Fruit fly (Drosophila melanogaster): Measurements from ENCODE around the gene Iml1.

Gene Iml1

DNA sequence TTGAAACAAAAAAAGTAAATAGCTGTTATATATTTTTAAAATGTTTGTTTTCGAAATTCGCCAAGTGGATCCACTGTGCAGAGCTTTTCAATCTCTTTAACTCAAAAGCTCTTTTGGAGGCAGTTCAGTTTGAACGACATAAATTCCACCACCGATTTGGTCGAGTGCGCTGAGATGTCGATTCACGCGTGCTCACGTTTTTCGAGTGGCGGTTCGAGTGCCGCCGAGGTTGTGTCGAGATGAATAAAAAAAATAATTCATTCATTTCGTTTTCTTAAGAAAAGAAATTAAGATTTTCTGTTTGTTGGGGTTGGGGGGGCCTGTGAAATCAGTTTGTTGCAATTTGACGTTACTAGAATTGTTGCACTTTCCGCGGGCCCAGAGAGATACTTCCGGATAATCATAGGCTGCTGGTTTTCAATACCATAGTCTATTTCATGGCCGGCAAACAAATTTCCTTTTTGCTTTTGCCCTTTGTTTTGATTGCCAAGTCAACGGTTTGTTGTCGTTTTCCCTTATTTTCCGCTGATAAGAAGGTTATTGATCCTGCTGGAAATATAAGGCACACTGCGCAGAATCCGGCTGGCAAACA lies 45.1 kb downstream of the Iml1 start (continued):
- no peak for TF ChIP-seq CG14050 (GFP tag; IDR thresholded peaks at IDR 0.05)
- no peak for TF ChIP-seq CG9876 (GFP tag; optimal IDR thresholded peaks at IDR 0.05)
- TF ChIP-seq CG8765 (GFP tag; IDR thresholded peaks at IDR 0.05): no peak
- peak in 1 of 3 experiments; percentile 37 for TF ChIP-seq Stat92E (GFP tag; optimal IDR thresholded peaks at IDR 0.05)
- no peak for TF ChIP-seq CG7987 (GFP tag; optimal IDR thresholded peaks at IDR 0.05)
- TF ChIP-seq chif (GFP tag; optimal IDR thresholded peaks at IDR 0.05): no peak
- TF ChIP-seq corto (GFP tag; optimal IDR thresholded peaks at IDR 0.05): no peak
- peak; percentile 100 for TF ChIP-seq pros (GFP tag; optimal IDR thresholded peaks at IDR 0.05)
- no peak for TF ChIP-seq sob (GFP tag; IDR thresholded peaks at IDR 0.05)
- no peak for TF ChIP-seq CG4730 (GFP tag; IDR thresholded peaks at IDR 0.05)
- TF ChIP-seq CG4404 (GFP tag; IDR thresholded peaks at IDR 0.05): no peak
- no peak for TF ChIP-seq Oaz (GFP tag; IDR thresholded peaks at IDR 0.05)
- no peak for TF ChIP-seq D19B (GFP tag; optimal IDR thresholded peaks at IDR 0.05)
- no peak for TF ChIP-seq Sin3A (optimal IDR thresholded peaks at IDR 0.05)
- no peak for TF ChIP-seq cato (GFP tag; optimal IDR thresholded peaks at IDR 0.05; ENCODE audit: borderline replicate concordance)
- TF ChIP-seq mam (GFP tag; optimal IDR thresholded peaks at IDR 0.05): no peak
- TF ChIP-seq CG34376 (GFP tag; optimal IDR thresholded peaks at IDR 0.05): peak; percentile 34
- peak; percentile 91 for TF ChIP-seq bbx (GFP tag; IDR thresholded peaks at IDR 0.05; ENCODE audit: partially characterized antibody)
- no peak for TF ChIP-seq Lhr (GFP tag; optimal IDR thresholded peaks at IDR 0.05)
- TF ChIP-seq CG17829 (tag; optimal IDR thresholded peaks at IDR 0.05): no peak
- TF ChIP-seq chm (GFP tag; IDR thresholded peaks at IDR 0.05): 0 out of 2 replicates have a peak, but pooled peaks have one; percentile 35
- TF ChIP-seq sug (tag; optimal IDR thresholded peaks at IDR 0.05): peak; percentile 76
- TF ChIP-seq Ets65A (GFP tag): peak; percentile 27
- no peak for TF ChIP-seq CG17385 (GFP tag; optimal IDR thresholded peaks at IDR 0.05)
- peak; percentile 55 for TF ChIP-seq unc-4 (GFP tag; IDR thresholded peaks at IDR 0.05; ENCODE audit: partially characterized antibody)
- peak; percentile 1 for TF ChIP-seq unpg (GFP tag; optimal IDR thresholded peaks at IDR 0.05)
- TF ChIP-seq CG14710 (tag; optimal IDR thresholded peaks at IDR 0.05): no peak
- peak; percentile 41 for TF ChIP-seq ftz-f1 (GFP tag; optimal IDR thresholded peaks at IDR 0.05)
- TF ChIP-seq CG8924 (tag; optimal IDR thresholded peaks at IDR 0.05): no peak
- no peak for TF ChIP-seq CG16815 (GFP tag; optimal IDR thresholded peaks at IDR 0.05)
- no peak for TF ChIP-seq lmd (GFP tag; IDR thresholded peaks at IDR 0.05)
- no peak for TF ChIP-seq ranshi (GFP tag; IDR thresholded peaks at IDR 0.05)
- TF ChIP-seq Hr78 (GFP tag; optimal IDR thresholded peaks at IDR 0.05): peak in 1 of 2 experiments; percentile 10
- TF ChIP-seq otp (GFP tag; IDR thresholded peaks at IDR 0.05): no peak
- no peak for TF ChIP-seq bsh (GFP tag; optimal IDR thresholded peaks at IDR 0.05)
- TF ChIP-seq grn (GFP tag; optimal IDR thresholded peaks at IDR 0.05): no peak
- TF ChIP-seq Atf3 (GFP tag; optimal IDR thresholded peaks at IDR 0.05): no peak
- TF ChIP-seq Lim3 (GFP tag; IDR thresholded peaks at IDR 0.05): no peak
- TF ChIP-seq luna (GFP tag; optimal IDR thresholded peaks at IDR 0.05): no peak
- TF ChIP-seq ase (GFP tag; IDR thresholded peaks at IDR 0.05): no peak
- TF ChIP-seq CG17802 (tag; optimal IDR thresholded peaks at IDR 0.05): no peak
- no peak for TF ChIP-seq CG9437 (GFP tag; optimal IDR thresholded peaks at IDR 0.05)
- peak; percentile 83 for TF ChIP-seq Bgb (GFP tag; IDR thresholded peaks at IDR 0.05; ENCODE audit: partially characterized antibody)
- no peak for TF ChIP-seq Jarid2 (GFP tag; optimal IDR thresholded peaks at IDR 0.05)
- TF ChIP-seq CG11085 (GFP tag; IDR thresholded peaks at IDR 0.05): no peak
- TF ChIP-seq CG18476 (GFP tag; optimal IDR thresholded peaks at IDR 0.05): no peak
- TF ChIP-seq Dip3 (GFP tag; optimal IDR thresholded peaks at IDR 0.05): no peak
- no peak for TF ChIP-seq CG34422 (GFP tag; IDR thresholded peaks at IDR 0.05)
- TF ChIP-seq MTF-1 (GFP tag; optimal IDR thresholded peaks at IDR 0.05; ENCODE audit: borderline replicate concordance): no peak
- no peak for TF ChIP-seq CG16863 (GFP tag; optimal IDR thresholded peaks at IDR 0.05)

All from whole organism, embryonic.